Worm (Caenorhabditis elegans) whole organism, young adult: Measurements from ENCODE around the gene srx-113.

Experiments used
- B0019.2 ChIP-seq: fragments of 200-800 bp; sonication (Bioruptor generic); conservative IDR thresholded peaks from 2 replicates; pipeline ENCODE4 v1.3.6; 2022; ENCODE audit warnings: missing genetic modification reagents, missing genetic modification characterization, missing compliant biosample characterization
- ets-4 ChIP-seq: fragments of 200-800 bp; sonication (Bioruptor generic); optimal IDR thresholded peaks from 2 replicates; lab custom pipeline; 2018; ENCODE audit warnings: mild to moderate bottlenecking, missing genetic modification characterization, missing compliant biosample characterization
- lin-26 ChIP-seq: fragments of 200-800 bp; sonication (Bioruptor generic); IDR thresholded peaks from 2 replicates; pipeline ENCODE4 v1.3.6; 2022; ENCODE audit warnings: missing genetic modification reagents, missing genetic modification characterization, missing compliant biosample characterization
- lin-35 ChIP-seq, 3 experiments: fragments of 150-350 bp in 2 of 3; sonication (generic microtip) in 1 of 3; optimal IDR thresholded peaks; 2 replicates each; lab custom pipeline; 2014 to 2018; ENCODE audit warnings: missing biosample characterization in 3 of 3, missing genetic modification characterization in 3 of 3, missing genetic modification reagents in 3 of 3
- lin-54 ChIP-seq: fragments of 200-800 bp; sonication (Bioruptor generic); optimal IDR thresholded peaks from 2 replicates; lab custom pipeline; 2018; ENCODE audit warnings: mild to moderate bottlenecking, missing genetic modification characterization, missing compliant biosample characterization
- madf-10 ChIP-seq: sonication (generic microtip); optimal IDR thresholded peaks from 2 replicates; lab custom pipeline; 2016; ENCODE audit warnings: mild to moderate bottlenecking, missing genetic modification characterization, missing compliant biosample characterization
- mcd-1 ChIP-seq: fragments of 200-800 bp; sonication (Bioruptor generic); IDR thresholded peaks from 2 replicates; pipeline ENCODE4 v1.3.6; 2022; ENCODE audit warnings: missing genetic modification reagents, missing genetic modification characterization, missing compliant biosample characterization
- nfya-2 ChIP-seq: fragments of 200-800 bp; sonication (Bioruptor generic); IDR thresholded peaks from 2 replicates; pipeline ENCODE4 v1.3.6; 2022; ENCODE audit warnings: missing genetic modification reagents, missing genetic modification characterization, missing compliant biosample characterization
- nhr-179 ChIP-seq: sonication (generic microtip); optimal IDR thresholded peaks from 2 replicates; lab custom pipeline; 2016; ENCODE audit warnings: mild to moderate bottlenecking, missing genetic modification characterization, missing compliant biosample characterization
- nhr-80 ChIP-seq: sonication (generic microtip); optimal IDR thresholded peaks from 2 replicates; lab custom pipeline; 2016; ENCODE audit warnings: missing genetic modification characterization, missing compliant biosample characterization
- pha-4 ChIP-seq: fragments of 150-350 bp; sonication (generic microtip); optimal IDR thresholded peaks from 2 replicates; lab custom pipeline; 2014; ENCODE audit warnings: missing biosample characterization, missing genetic modification reagents, missing genetic modification characterization
- snpc-4 ChIP-seq, 5 experiments: fragments of 150-350 bp in 1 of 5; sonication (generic microtip) in 4 of 5; optimal IDR thresholded peaks; 2 replicates each; lab custom pipeline; 2014 to 2018; ENCODE audit warnings: missing genetic modification characterization in 5 of 5, missing biosample characterization in 3 of 5, antibody characterized with exemption in 2 of 5, mild to moderate bottlenecking in 2 of 5, missing compliant biosample characterization in 2 of 5, missing genotype in 2 of 5, moderate library complexity in 2 of 5, missing genetic modification reagents in 1 of 5
- sptf-2 ChIP-seq: fragments of 200-800 bp; sonication (Bioruptor generic); optimal IDR thresholded peaks from 2 replicates; lab custom pipeline; 2018; ENCODE audit warnings: mild to moderate bottlenecking, missing genetic modification characterization, missing compliant biosample characterization
- tbp1 ChIP-seq: fragments of 200-800 bp; sonication (Bioruptor generic); optimal IDR thresholded peaks from 2 replicates; lab custom pipeline; 2018; ENCODE audit warnings: mild to moderate bottlenecking, missing genetic modification characterization, missing compliant biosample characterization
- tlf-1 ChIP-seq: fragments of 200-800 bp; sonication (Bioruptor generic); optimal IDR thresholded peaks from 2 replicates; lab custom pipeline; 2018; ENCODE audit warnings: mild to moderate bottlenecking, missing genetic modification characterization, missing compliant biosample characterization
- zfh-2 ChIP-seq: fragments of 200-800 bp; sonication (Bioruptor generic); conservative IDR thresholded peaks from 2 replicates; pipeline ENCODE4 v1.3.6; 2022; ENCODE audit warnings: missing genetic modification reagents, missing genetic modification characterization, missing compliant biosample characterization

srx-113 gene

ce11 chrV:12584771-12585170 lies 47.2 kb downstream of the srx-113 start:
- no peak for TF ChIP-seq snpc-4 (GFP tag; optimal IDR thresholded peaks at IDR 0.05; lab: Kevin White, UChicago)
- no peak for TF ChIP-seq snpc-4 (tag; optimal IDR thresholded peaks at IDR 0.05; lab: Kevin White, UChicago)
- TF ChIP-seq nhr-80 (tag; lab: Kevin White, UChicago) = no peak
- no peak for TF ChIP-seq B0019.2
- TF ChIP-seq pha-4 = no peak
- no peak for TF ChIP-seq lin-26 (GFP tag; lab: Robert Waterston, UW)
- no peak for TF ChIP-seq ets-4
- TF ChIP-seq lin-35 (GFP tag; optimal IDR thresholded peaks at IDR 0.05; lab: Kevin White, UChicago) = no peak
- no peak for TF ChIP-seq sptf-2 (GFP tag; lab: Kevin White, UChicago)
- no peak for TF ChIP-seq tbp1 (GFP tag; lab: Kevin White, UChicago)
- no peak for TF ChIP-seq zfh-2
- no peak for TF ChIP-seq madf-10 (tag; lab: Kevin White, UChicago)
- TF ChIP-seq lin-54 (GFP tag; lab: Kevin White, UChicago) = no peak
- TF ChIP-seq tlf-1 = no peak

DNA sequence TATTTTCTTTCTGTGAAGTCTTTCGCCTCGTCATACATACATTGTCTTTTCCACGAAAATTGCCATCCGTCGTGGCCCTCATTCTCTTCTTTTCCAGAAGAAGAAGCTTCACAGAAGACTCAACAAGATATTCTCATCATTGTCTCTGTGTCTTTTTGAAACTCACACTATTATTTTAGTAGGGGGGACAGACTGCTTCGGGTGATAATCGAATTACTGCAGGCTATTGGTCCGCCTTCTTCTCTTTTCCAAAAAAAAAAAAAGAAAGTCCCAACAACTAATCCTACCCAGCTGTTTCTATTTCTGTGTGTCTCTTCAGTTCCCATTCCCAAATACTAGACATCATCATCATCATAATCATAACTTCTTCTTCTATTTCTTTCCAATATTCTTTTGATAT lies 48.5 kb downstream of the srx-113 start:
- TF ChIP-seq nhr-179 (tag; lab: Kevin White, UChicago) (no peak), mcd-1 (GFP tag; lab: Robert Waterston, UW) (no peak), nfya-2 (GFP tag; lab: Robert Waterston, UW) (no peak)
